Worm (Caenorhabditis elegans) whole organism, L1 larva: ENCODE data around the gene F12F6.7.
A peak's percentile ranks its signal among the peaks of the same experiment; 100 is the strongest.

Experiments used
- ama-1 ChIP-seq: fragments of 150-350 bp; optimal IDR thresholded peaks from 2 replicates; lab custom pipeline; 2014
- efl-1 ChIP-seq, 4 experiments: fragments of 150-350 bp; optimal IDR thresholded peaks in 3 of 4; peaks in 1 of 4; 1 replicate in 1 of 4; 2 replicates in 3 of 4; lab custom pipeline; 2014; ENCODE audit warnings: missing biosample characterization in 2 of 4, missing genetic modification characterization in 2 of 4, missing genetic modification reagents in 2 of 4
- egl-27 ChIP-seq, 2 experiments: fragments of 150-350 bp in 1 of 2; sonication (generic microtip); optimal IDR thresholded peaks; 3 replicates each; lab custom pipeline; 2017 to 2018; ENCODE audit warnings: missing biosample characterization in 2 of 2, missing genetic modification characterization in 2 of 2, missing genetic modification reagents in 2 of 2
- fkh-10 ChIP-seq: sonication (generic microtip); optimal IDR thresholded peaks from 2 replicates; lab custom pipeline; 2017; ENCODE audit warnings: missing biosample characterization, missing genetic modification reagents, missing genetic modification characterization
- fkh-4 ChIP-seq: sonication (generic microtip); optimal IDR thresholded peaks from 2 replicates; lab custom pipeline; 2016; ENCODE audit warnings: missing compliant biosample characterization, missing genetic modification characterization, borderline replicate concordance
- fos-1 ChIP-seq: fragments of 150-350 bp; optimal IDR thresholded peaks from 2 replicates; lab custom pipeline; 2014; ENCODE audit warnings: missing biosample characterization, missing genetic modification characterization
- jun-1 ChIP-seq: fragments of 150-350 bp; optimal IDR thresholded peaks from 2 replicates; lab custom pipeline; 2014; ENCODE audit warnings: missing biosample characterization, missing genetic modification reagents, missing genetic modification characterization
- nhr-11 ChIP-seq: fragments of 150-350 bp; optimal IDR thresholded peaks from 2 replicates; lab custom pipeline; 2014; ENCODE audit warnings: missing biosample characterization, missing genetic modification characterization
- nhr-71 ChIP-seq: sonication (generic microtip); optimal IDR thresholded peaks from 2 replicates; lab custom pipeline; 2016; ENCODE audit warnings: mild to moderate bottlenecking, missing genetic modification characterization, moderate library complexity, missing compliant biosample characterization
- pax-3 ChIP-seq: fragments of 200-800 bp; sonication (Bioruptor generic); optimal IDR thresholded peaks from 2 replicates; lab custom pipeline; 2018; ENCODE audit warnings: mild to moderate bottlenecking, missing genetic modification characterization, moderate library complexity, missing compliant biosample characterization
- skn-1 ChIP-seq: fragments of 150-350 bp; optimal IDR thresholded peaks from 2 replicates; lab custom pipeline; 2014; ENCODE audit warnings: missing biosample characterization, missing genetic modification characterization
- snpc-4 ChIP-seq: fragments of 150-350 bp; optimal IDR thresholded peaks from 2 replicates; lab custom pipeline; 2014; ENCODE audit warnings: missing biosample characterization, missing genetic modification characterization
- sptf-1 ChIP-seq: fragments of 150-350 bp; optimal IDR thresholded peaks from 2 replicates; lab custom pipeline; 2014; ENCODE audit warnings: missing biosample characterization, missing genetic modification characterization
- unc-62 ChIP-seq: fragments of 150-350 bp; optimal IDR thresholded peaks from 2 replicates; lab custom pipeline; 2014; ENCODE audit warnings: missing biosample characterization, missing genetic modification reagents, missing genetic modification characterization

ce11 chrIV:11524241-11524692 is 37.4 kb downstream of the F12F6.7 start, which contains the start of gene mep-1:
- TF ChIP-seq ama-1 (lab: Kevin White, UChicago) (peak; percentile 20), nhr-11 (no peak), sptf-1 (tag; lab: Kevin White, UChicago) (no peak), fkh-10 (GFP tag; lab: Kevin White, UChicago) (no peak), jun-1 (no peak), pax-3 (tag; lab: Kevin White, UChicago) (no peak), fkh-4 (tag; lab: Kevin White, UChicago) (peak; percentile 28), snpc-4 (tag; lab: Kevin White, UChicago) (peak; percentile 34), skn-1 (tag; lab: Kevin White, UChicago) (peak; percentile 66), egl-27 (tag; optimal IDR thresholded peaks at IDR 0.05; lab: Kevin White, UChicago) (no peak), efl-1 (optimal IDR thresholded peaks at IDR 0.05; lab: Kevin White, UChicago) (peak; percentile 60 to 62), efl-1 (GFP tag; optimal IDR thresholded peaks at IDR 0.05 in 1 of 2; lab: Kevin White, UChicago) (peak; percentile 47 to 92), nhr-71 (tag; lab: Kevin White, UChicago) (peak; percentile 73), fos-1 (peak; percentile 32), unc-62 (no peak)
